Worm (Caenorhabditis elegans) whole organism, late embryonic: ENCODE measurements around the gene hpo-30.

Source experiments
- C08G9.2 ChIP-seq: sonication (generic microtip); optimal IDR thresholded peaks from 2 replicates; lab custom pipeline; 2016; ENCODE audit warnings: mild to moderate bottlenecking, missing genetic modification characterization, moderate library complexity, missing compliant biosample characterization
- C38D4.7 ChIP-seq: fragments of 200-800 bp; sonication (Bioruptor generic); optimal IDR thresholded peaks from 2 replicates; lab custom pipeline; 2018; ENCODE audit warnings: mild to moderate bottlenecking, missing genetic modification characterization, moderate library complexity, missing compliant biosample characterization
- F13H6.1 ChIP-seq: sonication (generic microtip); optimal IDR thresholded peaks from 2 replicates; lab custom pipeline; 2016; ENCODE audit warnings: missing genetic modification characterization, missing compliant biosample characterization
- K09A11.1 ChIP-seq: sonication (generic microtip); optimal IDR thresholded peaks from 2 replicates; lab custom pipeline; 2017; ENCODE audit warnings: antibody characterized with exemption, mild to moderate bottlenecking, missing genetic modification characterization, missing compliant biosample characterization; ENCODE audit not compliant: insufficient read depth
- T23F11.4 ChIP-seq: fragments of 200-800 bp; sonication (Bioruptor generic); optimal IDR thresholded peaks from 2 replicates; lab custom pipeline; 2018; ENCODE audit warnings: mild to moderate bottlenecking, missing genetic modification characterization, missing compliant biosample characterization
- Y22D7AL.16 ChIP-seq: sonication (generic microtip); optimal IDR thresholded peaks from 2 replicates; lab custom pipeline; 2016; ENCODE audit warnings: missing genetic modification characterization, missing compliant biosample characterization
- ahr-1 ChIP-seq: sonication (generic microtip); optimal IDR thresholded peaks from 2 replicates; lab custom pipeline; 2016; ENCODE audit warnings: missing genetic modification characterization, missing compliant biosample characterization
- ceh-14 ChIP-seq: sonication (generic microtip); optimal IDR thresholded peaks from 2 replicates; lab custom pipeline; 2016; ENCODE audit warnings: missing genotype, missing genetic modification characterization, missing compliant biosample characterization
- ceh-18 ChIP-seq: sonication (generic microtip); optimal IDR thresholded peaks from 2 replicates; lab custom pipeline; 2016; ENCODE audit warnings: missing genetic modification characterization, missing compliant biosample characterization
- ceh-19 ChIP-seq: fragments of 200-800 bp; sonication (Bioruptor generic); optimal IDR thresholded peaks from 2 replicates; lab custom pipeline; 2018; ENCODE audit warnings: mild to moderate bottlenecking, missing genetic modification characterization, missing compliant biosample characterization
- ceh-2 ChIP-seq: sonication (generic microtip); optimal IDR thresholded peaks from 2 replicates; lab custom pipeline; 2016; ENCODE audit warnings: missing genotype, missing genetic modification characterization, missing compliant biosample characterization
- ceh-30 ChIP-seq: fragments of 150-350 bp; optimal IDR thresholded peaks from 2 replicates; lab custom pipeline; 2014; ENCODE audit warnings: missing biosample characterization, missing genetic modification characterization
- ceh-31 ChIP-seq: sonication (generic microtip); optimal IDR thresholded peaks from 2 replicates; lab custom pipeline; 2016; ENCODE audit warnings: missing genetic modification characterization, missing compliant biosample characterization
- ceh-34 ChIP-seq: sonication (generic microtip); optimal IDR thresholded peaks from 2 replicates; lab custom pipeline; 2016; ENCODE audit warnings: mild to moderate bottlenecking, missing genetic modification characterization, missing compliant biosample characterization
- ceh-48 ChIP-seq: sonication (generic microtip); optimal IDR thresholded peaks from 2 replicates; lab custom pipeline; 2016; ENCODE audit warnings: missing genetic modification characterization, inconsistent platforms, missing compliant biosample characterization
- ceh-6 ChIP-seq: fragments of 200-800 bp; sonication (Bioruptor generic); optimal IDR thresholded peaks from 2 replicates; lab custom pipeline; 2018; ENCODE audit warnings: mild to moderate bottlenecking, missing genetic modification characterization, missing compliant biosample characterization
- dmd-4 ChIP-seq: sonication (generic microtip); optimal IDR thresholded peaks from 2 replicates; lab custom pipeline; 2016; ENCODE audit warnings: borderline replicate concordance, missing genetic modification characterization, missing compliant biosample characterization
- dve-1 ChIP-seq: sonication (generic microtip); optimal IDR thresholded peaks from 2 replicates; lab custom pipeline; 2017; ENCODE audit warnings: antibody characterized with exemption, mild to moderate bottlenecking, missing genetic modification characterization, missing compliant biosample characterization
- elt-2 ChIP-seq: sonication (generic microtip); optimal IDR thresholded peaks from 2 replicates; lab custom pipeline; 2016; ENCODE audit warnings: missing genetic modification reagents, missing genetic modification characterization, missing compliant biosample characterization
- elt-4 ChIP-seq: sonication (generic microtip); optimal IDR thresholded peaks from 2 replicates; lab custom pipeline; 2016; ENCODE audit warnings: missing genetic modification characterization, missing compliant biosample characterization
- ets-4 ChIP-seq: sonication (generic microtip); optimal IDR thresholded peaks from 2 replicates; lab custom pipeline; 2016; ENCODE audit warnings: missing genetic modification characterization, missing compliant biosample characterization
- fax-1 ChIP-seq: sonication (generic microtip); optimal IDR thresholded peaks from 2 replicates; lab custom pipeline; 2016; ENCODE audit warnings: missing genotype, missing genetic modification characterization, missing compliant biosample characterization
- fkh-6 ChIP-seq: sonication (generic microtip); optimal IDR thresholded peaks from 2 replicates; lab custom pipeline; 2016; ENCODE audit warnings: missing genetic modification characterization, missing compliant biosample characterization
- gmeb-2 ChIP-seq: sonication (generic microtip); optimal IDR thresholded peaks from 2 replicates; lab custom pipeline; 2016; ENCODE audit warnings: missing genetic modification characterization, inconsistent platforms, missing compliant biosample characterization
- hlh-13 ChIP-seq: fragments of 200-800 bp; sonication (Bioruptor generic); optimal IDR thresholded peaks from 2 replicates; lab custom pipeline; 2018; ENCODE audit warnings: mild to moderate bottlenecking, missing genetic modification characterization, missing compliant biosample characterization
- hlh-30 ChIP-seq: sonication (generic microtip); optimal IDR thresholded peaks from 2 replicates; lab custom pipeline; 2017; ENCODE audit warnings: antibody characterized with exemption, missing genetic modification characterization, missing compliant biosample characterization; ENCODE audit not compliant: insufficient read depth
- hlh-8 ChIP-seq: sonication (generic microtip); optimal IDR thresholded peaks from 2 replicates; lab custom pipeline; 2016; ENCODE audit warnings: missing genotype, missing genetic modification characterization, missing compliant biosample characterization
- lin-11 ChIP-seq: fragments of 200-800 bp; sonication (Bioruptor generic); optimal IDR thresholded peaks from 2 replicates; lab custom pipeline; 2018; ENCODE audit warnings: mild to moderate bottlenecking, missing genetic modification characterization, missing compliant biosample characterization
- mec-3 ChIP-seq: sonication (generic microtip); optimal IDR thresholded peaks from 2 replicates; lab custom pipeline; 2016; ENCODE audit warnings: borderline replicate concordance, missing genetic modification characterization, missing compliant biosample characterization
- nfya-1 ChIP-seq: sonication (generic microtip); optimal IDR thresholded peaks from 2 replicates; lab custom pipeline; 2017; ENCODE audit warnings: missing genetic modification characterization, mild to moderate bottlenecking, missing compliant biosample characterization, antibody characterized with exemption, moderate library complexity
- nhr-11 ChIP-seq: fragments of 150-350 bp; optimal IDR thresholded peaks from 2 replicates; lab custom pipeline; 2014; ENCODE audit warnings: missing biosample characterization, missing genetic modification characterization
- nhr-232 ChIP-seq: sonication (generic microtip); optimal IDR thresholded peaks from 2 replicates; lab custom pipeline; 2016; ENCODE audit warnings: missing genetic modification characterization, missing compliant biosample characterization
- npax-4 ChIP-seq: sonication (generic microtip); optimal IDR thresholded peaks from 2 replicates; lab custom pipeline; 2016; ENCODE audit warnings: missing genetic modification characterization, missing compliant biosample characterization
- pag-3 ChIP-seq: sonication (generic microtip); optimal IDR thresholded peaks from 2 replicates; lab custom pipeline; 2016; ENCODE audit warnings: missing compliant biosample characterization, missing genetic modification characterization, borderline replicate concordance
- pat-9 ChIP-seq: fragments of 200-800 bp; sonication (Bioruptor generic); optimal IDR thresholded peaks from 2 replicates; lab custom pipeline; 2018; ENCODE audit warnings: mild to moderate bottlenecking, missing genetic modification characterization, moderate library complexity, missing compliant biosample characterization
- pha-2 ChIP-seq: sonication (generic microtip); optimal IDR thresholded peaks from 2 replicates; lab custom pipeline; 2017; ENCODE audit warnings: mild to moderate bottlenecking, missing genetic modification characterization, missing compliant biosample characterization
- pros-1 ChIP-seq: fragments of 150-350 bp; optimal IDR thresholded peaks from 2 replicates; lab custom pipeline; 2014; ENCODE audit warnings: missing biosample characterization, missing genetic modification reagents, missing genetic modification characterization
- rnt-1 ChIP-seq: sonication (generic microtip); optimal IDR thresholded peaks from 2 replicates; lab custom pipeline; 2016; ENCODE audit warnings: missing genetic modification characterization, missing compliant biosample characterization
- sdc-2 ChIP-seq: sonication (generic microtip); optimal IDR thresholded peaks from 2 replicates; lab custom pipeline; 2016; ENCODE audit warnings: missing genotype, missing genetic modification characterization, missing compliant biosample characterization
- sox-4 ChIP-seq: sonication (generic microtip); optimal IDR thresholded peaks from 2 replicates; lab custom pipeline; 2017; ENCODE audit warnings: mild to moderate bottlenecking, missing genetic modification characterization, inconsistent platforms, missing compliant biosample characterization
- tbx-2 ChIP-seq: sonication (generic microtip); optimal IDR thresholded peaks from 2 replicates; lab custom pipeline; 2016; ENCODE audit warnings: missing genetic modification characterization, missing compliant biosample characterization
- unc-3 ChIP-seq, 2 experiments: fragments of 200-800 bp in 1 of 2; sonication (Bioruptor generic) in 1 of 2; sonication (generic microtip) in 1 of 2; conservative IDR thresholded peaks in 1 of 2; optimal IDR thresholded peaks in 1 of 2; 2 replicates each; pipeline versions ENCODE4 v1.3.6 to Lab custom; 2016 to 2022; ENCODE audit warnings: missing compliant biosample characterization in 2 of 2, missing genetic modification characterization in 2 of 2, missing genetic modification reagents in 1 of 2
- unc-42 ChIP-seq: sonication (generic microtip); optimal IDR thresholded peaks from 2 replicates; lab custom pipeline; 2016; ENCODE audit warnings: missing genotype, missing genetic modification characterization, missing compliant biosample characterization
- unc-55 ChIP-seq: sonication (generic microtip); optimal IDR thresholded peaks from 2 replicates; lab custom pipeline; 2017; ENCODE audit warnings: missing biosample characterization, missing genetic modification reagents, missing genetic modification characterization
- unc-86 ChIP-seq: sonication (generic microtip); optimal IDR thresholded peaks from 2 replicates; lab custom pipeline; 2016; ENCODE audit warnings: missing genetic modification characterization, missing compliant biosample characterization
- zip-5 ChIP-seq: sonication (generic microtip); optimal IDR thresholded peaks from 2 replicates; lab custom pipeline; 2016; ENCODE audit warnings: missing genetic modification characterization, missing compliant biosample characterization

hpo-30 gene

ce11 chrV:12344845-12345244 is 34.7 kb upstream of the hpo-30 start, which contains the start of gene F23H12.3:
TSS of gene F23H12.3 (plus strand) at chrV:12345145.
- TF ChIP-seq ceh-18 (tag; lab: Kevin White, UChicago) (no peak), unc-42 (tag; lab: Kevin White, UChicago) (no peak), ets-4 (tag; lab: Kevin White, UChicago) (no peak), pag-3 (tag; lab: Kevin White, UChicago) (no peak), pat-9 (tag; lab: Kevin White, UChicago) (no peak), dmd-4 (tag; lab: Kevin White, UChicago) (no peak), nhr-11 (no peak), ceh-48 (tag; lab: Kevin White, UChicago) (no peak), ceh-2 (tag; lab: Kevin White, UChicago) (no peak), mec-3 (tag; lab: Kevin White, UChicago) (no peak), gmeb-2 (no peak), ceh-6 (GFP tag; lab: Kevin White, UChicago) (no peak), unc-3 (GFP tag; conservative IDR thresholded peaks at IDR 0.05; lab: Robert Waterston, UW) (no peak), unc-3 (tag; optimal IDR thresholded peaks at IDR 0.05; lab: Kevin White, UChicago) (no peak), elt-4 (tag; lab: Kevin White, UChicago) (no peak)

ce11 chrV:12343419-12343969 is 33.3 kb upstream of the hpo-30 start, which contains the start of gene tomm-20:
TSS of gene tomm-20 (minus strand) at chrV:12343469.
- peak; percentile 38 for TF ChIP-seq C08G9.2 (tag; lab: Kevin White, UChicago)
- peak; percentile 69 for TF ChIP-seq dve-1
- TF ChIP-seq tbx-2 (tag; lab: Kevin White, UChicago): peak; percentile 80
- peak; percentile 40 for TF ChIP-seq lin-11 (tag; lab: Kevin White, UChicago)
- TF ChIP-seq fax-1 (tag; lab: Kevin White, UChicago): peak; percentile 57
- TF ChIP-seq C38D4.7 (GFP tag; lab: Kevin White, UChicago): peak; percentile 43
- no peak for TF ChIP-seq ets-4 (tag; lab: Kevin White, UChicago)
- peak; percentile 33 for TF ChIP-seq ahr-1
- peak; percentile 28 for TF ChIP-seq ceh-6 (GFP tag; lab: Kevin White, UChicago)
- peak; percentile 71 for TF ChIP-seq unc-86 (tag; lab: Kevin White, UChicago)
- TF ChIP-seq Y22D7AL.16: peak; percentile 22
- peak; percentile 29 for TF ChIP-seq hlh-13
- TF ChIP-seq ceh-30 (tag; lab: Kevin White, UChicago): no peak
- TF ChIP-seq hlh-8 (tag; lab: Kevin White, UChicago): peak; percentile 40
- peak; percentile 25 for TF ChIP-seq ceh-2 (tag; lab: Kevin White, UChicago)
- peak; percentile 33 for TF ChIP-seq pha-2 (tag; lab: Kevin White, UChicago)
- TF ChIP-seq mec-3 (tag; lab: Kevin White, UChicago): no peak
- peak; percentile 41 for TF ChIP-seq ceh-18 (tag; lab: Kevin White, UChicago)
- TF ChIP-seq gmeb-2: peak; percentile 31
- peak; percentile 39 for TF ChIP-seq pat-9 (tag; lab: Kevin White, UChicago)
- TF ChIP-seq pros-1 (tag; lab: Kevin White, UChicago): no peak
- peak; percentile 63 for TF ChIP-seq unc-42 (tag; lab: Kevin White, UChicago)
- TF ChIP-seq elt-2 (tag; lab: Kevin White, UChicago): peak; percentile 84
- TF ChIP-seq fkh-6: peak; percentile 32
- TF ChIP-seq sox-4 (tag; lab: Kevin White, UChicago): peak; percentile 18
- no peak for TF ChIP-seq npax-4
- peak; percentile 80 for TF ChIP-seq nfya-1 (tag; lab: Kevin White, UChicago)
- peak; percentile 42 for TF ChIP-seq ceh-48 (tag; lab: Kevin White, UChicago)
- TF ChIP-seq pag-3 (tag; lab: Kevin White, UChicago): no peak
- TF ChIP-seq ceh-34: peak; percentile 77
- TF ChIP-seq T23F11.4: peak; percentile 17
- TF ChIP-seq zip-5: peak; percentile 16
- peak; percentile 11 for TF ChIP-seq nhr-232 (tag; lab: Kevin White, UChicago)
- peak; percentile 58 for TF ChIP-seq ceh-19 (GFP tag; lab: Kevin White, UChicago)
- peak; percentile 48 for TF ChIP-seq rnt-1 (tag; lab: Kevin White, UChicago)
- no peak for TF ChIP-seq elt-4 (tag; lab: Kevin White, UChicago)
- no peak for TF ChIP-seq K09A11.1
- no peak for TF ChIP-seq sdc-2
- peak; percentile 59 for TF ChIP-seq ceh-31 (tag; lab: Kevin White, UChicago)
- TF ChIP-seq unc-55 (GFP tag; lab: Kevin White, UChicago): peak; percentile 3
- peak; percentile 27 for TF ChIP-seq F13H6.1
- TF ChIP-seq ceh-14 (tag; lab: Kevin White, UChicago): peak; percentile 83
- TF ChIP-seq hlh-30 (tag; lab: Kevin White, UChicago): peak; percentile 25
